Fruit fly (Drosophila melanogaster): ENCODE data around the gene vari.

vari gene

dm6 chr2L:20774464-20774863 lies 22.4 kb downstream of the vari start:
- TF ChIP-seq rn (GFP tag; IDR thresholded peaks at IDR 0.05), result no peak
- no peak for TF ChIP-seq fd96Ca (GFP tag; IDR thresholded peaks at IDR 0.05)
- no peak for TF ChIP-seq EcR (GFP tag; optimal IDR thresholded peaks at IDR 0.05)
- TF ChIP-seq CG15710 (tag; optimal IDR thresholded peaks at IDR 0.05), result no peak
- TF ChIP-seq Ets98B (GFP tag; IDR thresholded peaks at IDR 0.05), result no peak
- TF ChIP-seq CG34367 (tag; optimal IDR thresholded peaks at IDR 0.05), result no peak
- TF ChIP-seq Snoo (tag; optimal IDR thresholded peaks at IDR 0.05), result no peak
- TF ChIP-seq Pif1A (GFP tag; optimal IDR thresholded peaks at IDR 0.05), result no peak
- no peak for TF ChIP-seq CG4496 (GFP tag; IDR thresholded peaks at IDR 0.05)
- no peak for TF ChIP-seq CG17806 (tag; optimal IDR thresholded peaks at IDR 0.05)
- TF ChIP-seq CG10348 (GFP tag; IDR thresholded peaks at IDR 0.05), result no peak
- TF ChIP-seq D1 (tag; optimal IDR thresholded peaks at IDR 0.05), result no peak

- TF ChIP-seq CG8301 (tag; optimal IDR thresholded peaks at IDR 0.05), result no peak
- TF ChIP-seq CG8159 (tag; optimal IDR thresholded peaks at IDR 0.05), result no peak
- 0 out of 3 replicates have a peak, but pooled peaks have one; percentile 28 for TF ChIP-seq fd96Ca (GFP tag; IDR thresholded peaks at IDR 0.05)
- TF ChIP-seq CG32121 (GFP tag; IDR thresholded peaks at IDR 0.05), result no peak
These were observed 23.3 kb downstream of the vari start for dm6 chr2L:20773453-20774054.

dm6 chr2L:20770242-20770769 lies 26.5 kb downstream of the vari start, which contains the start of gene cad:
TSS of gene cad (plus strand) at chr2L:20770731.
- TF ChIP-seq fd96Ca (GFP tag; IDR thresholded peaks at IDR 0.05), result peak; percentile 62; the same call in 2 of the 3 replicates
- no peak for TF ChIP-seq EcR (GFP tag; optimal IDR thresholded peaks at IDR 0.05)
- TF ChIP-seq CG17806 (tag; optimal IDR thresholded peaks at IDR 0.05), result no peak
- peak; percentile 30 for TF ChIP-seq CG15710 (tag; optimal IDR thresholded peaks at IDR 0.05)
- TF ChIP-seq CG10348 (GFP tag; IDR thresholded peaks at IDR 0.05), result no peak
- TF ChIP-seq CG34367 (tag; optimal IDR thresholded peaks at IDR 0.05), result no peak
- no peak for TF ChIP-seq CG14655 (GFP tag; optimal IDR thresholded peaks at IDR 0.05)
- peak; percentile 28 for TF ChIP-seq D1 (tag; optimal IDR thresholded peaks at IDR 0.05)
- TF ChIP-seq Snoo (tag; optimal IDR thresholded peaks at IDR 0.05), result peak; percentile 66
- TF ChIP-seq Pif1B (GFP tag; optimal IDR thresholded peaks at IDR 0.05), result peak; percentile 7
- no peak for TF ChIP-seq CG13204 (GFP tag; optimal IDR thresholded peaks at IDR 0.05)
- TF ChIP-seq gl (tag; optimal IDR thresholded peaks at IDR 0.05), result peak; percentile 19
- TF ChIP-seq rn (GFP tag; IDR thresholded peaks at IDR 0.05), result no peak
- TF ChIP-seq CG4496 (GFP tag; IDR thresholded peaks at IDR 0.05), result no peak; the same call in 1 of the 3 replicates
- peak; percentile 52 for TF ChIP-seq Ets98B (GFP tag; IDR thresholded peaks at IDR 0.05)
- peak; percentile 40; the same call in 1 of the 2 replicates for TF ChIP-seq CG32121 (GFP tag; IDR thresholded peaks at IDR 0.05)
- peak; percentile 59 for TF ChIP-seq Pif1A (GFP tag; optimal IDR thresholded peaks at IDR 0.05)
- no peak for TF ChIP-seq CG8159 (tag; optimal IDR thresholded peaks at IDR 0.05)

DNA sequence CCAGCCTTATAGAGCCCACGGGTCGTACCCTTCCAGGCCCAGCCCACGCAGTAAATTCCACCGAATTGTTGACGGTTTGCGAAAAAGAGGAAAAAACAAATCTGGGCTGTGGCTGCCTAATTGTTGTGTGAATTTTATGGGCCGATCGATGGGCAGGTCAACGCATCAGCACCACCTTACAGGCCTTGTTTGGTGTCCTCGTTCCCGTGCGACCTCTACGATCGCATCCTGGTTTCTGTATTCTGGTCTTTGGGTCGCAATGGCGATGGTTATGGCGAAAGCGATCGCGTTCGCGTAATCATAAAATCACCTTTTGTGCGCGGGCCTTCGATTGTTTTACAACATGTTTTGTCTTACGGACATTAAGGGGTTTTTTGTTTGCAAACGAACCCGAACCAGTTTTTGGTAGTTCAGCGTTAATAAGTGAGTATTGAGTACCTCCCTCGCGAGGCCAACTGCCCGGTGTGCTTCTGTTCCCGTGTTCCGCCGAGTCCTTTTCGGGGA lies 28.2 kb downstream of the vari start:
- TF ChIP-seq Ets98B (GFP tag; IDR thresholded peaks at IDR 0.05) (no peak), fd96Ca (GFP tag; IDR thresholded peaks at IDR 0.05) (no peak), CG17806 (tag; optimal IDR thresholded peaks at IDR 0.05) (no peak), gl (tag; optimal IDR thresholded peaks at IDR 0.05) (no peak), D1 (tag; optimal IDR thresholded peaks at IDR 0.05) (no peak), Pif1A (GFP tag; optimal IDR thresholded peaks at IDR 0.05) (no peak), Pif1B (GFP tag; optimal IDR thresholded peaks at IDR 0.05) (no peak), CG34367 (tag; optimal IDR thresholded peaks at IDR 0.05) (no peak), Snoo (tag; optimal IDR thresholded peaks at IDR 0.05) (no peak), CG15710 (tag; optimal IDR thresholded peaks at IDR 0.05) (no peak), rn (GFP tag; IDR thresholded peaks at IDR 0.05) (no peak), CG9948 (tag; optimal IDR thresholded peaks at IDR 0.05) (no peak), CG32121 (GFP tag; IDR thresholded peaks at IDR 0.05) (no peak), CG13204 (GFP tag; optimal IDR thresholded peaks at IDR 0.05) (no peak), CG12605 (GFP tag; IDR thresholded peaks at IDR 0.05) (no peak), EcR (GFP tag; optimal IDR thresholded peaks at IDR 0.05) (no peak)

dm6 chr2L:20764663-20765062 lies 32.2 kb downstream of the vari start:
- TF ChIP-seq CG9948 (tag; optimal IDR thresholded peaks at IDR 0.05) (no peak), CG8159 (tag; optimal IDR thresholded peaks at IDR 0.05) (no peak)

DNA sequence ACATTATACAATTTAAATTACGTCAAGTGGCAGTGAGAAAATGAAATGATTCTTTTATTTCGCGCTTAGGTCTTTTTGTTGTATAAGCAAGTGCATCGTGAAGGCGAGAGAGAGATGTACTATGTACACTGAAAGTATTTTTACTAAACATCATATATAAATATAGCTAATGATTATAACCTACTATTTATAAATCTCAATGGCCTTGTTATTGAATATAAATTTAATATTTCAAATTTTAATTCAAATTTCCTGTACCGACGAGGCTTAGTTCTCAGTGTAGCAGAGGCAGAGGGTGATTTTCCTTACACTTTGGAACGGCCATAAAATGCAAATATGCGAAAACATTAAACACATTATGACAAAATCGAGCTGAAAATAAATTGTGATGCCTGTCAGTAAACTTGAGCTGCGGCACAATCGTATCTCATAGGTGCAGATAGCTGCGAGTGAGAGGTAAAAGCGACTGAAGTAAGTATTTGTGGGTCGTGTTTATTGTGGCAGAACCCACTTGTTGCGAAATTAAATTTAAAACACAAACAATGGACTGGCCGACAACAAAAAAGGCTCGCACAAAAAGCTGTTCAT lies 34.8 kb downstream of the vari start:
- TF ChIP-seq CG8159 (tag; optimal IDR thresholded peaks at IDR 0.05), result peak; percentile 83
- TF ChIP-seq CG14655 (GFP tag; optimal IDR thresholded peaks at IDR 0.05), result peak; percentile 73
- TF ChIP-seq EcR (GFP tag; optimal IDR thresholded peaks at IDR 0.05), result no peak
- peak; percentile 73 for TF ChIP-seq Pif1B (GFP tag; optimal IDR thresholded peaks at IDR 0.05)
- TF ChIP-seq CG17806 (tag; optimal IDR thresholded peaks at IDR 0.05), result peak; percentile 72
- TF ChIP-seq rn (GFP tag; IDR thresholded peaks at IDR 0.05), result 0 out of 2 replicates have a peak, but pooled peaks have one; percentile 44
- peak; percentile 79 for TF ChIP-seq CG12605 (GFP tag; IDR thresholded peaks at IDR 0.05)
- TF ChIP-seq CG15710 (tag; optimal IDR thresholded peaks at IDR 0.05), result peak; percentile 77
- peak; percentile 35; the same call in 1 of the 3 replicates for TF ChIP-seq fd96Ca (GFP tag; IDR thresholded peaks at IDR 0.05)
- peak; percentile 77 for TF ChIP-seq CG32121 (GFP tag; IDR thresholded peaks at IDR 0.05)
- peak; percentile 62 for TF ChIP-seq CG8301 (tag; optimal IDR thresholded peaks at IDR 0.05)
- TF ChIP-seq CG9948 (tag; optimal IDR thresholded peaks at IDR 0.05), result peak; percentile 75
- TF ChIP-seq CG10348 (GFP tag; IDR thresholded peaks at IDR 0.05), result no peak
- peak; percentile 76 for TF ChIP-seq CG4496 (GFP tag; IDR thresholded peaks at IDR 0.05)
- peak; percentile 78 for TF ChIP-seq Snoo (tag; optimal IDR thresholded peaks at IDR 0.05)
- TF ChIP-seq CG34367 (tag; optimal IDR thresholded peaks at IDR 0.05), result peak; percentile 49
- TF ChIP-seq D1 (tag; optimal IDR thresholded peaks at IDR 0.05), result no peak
- TF ChIP-seq Pif1A (GFP tag; optimal IDR thresholded peaks at IDR 0.05), result peak; percentile 74
- TF ChIP-seq gl (tag; optimal IDR thresholded peaks at IDR 0.05), result peak; percentile 28
- TF ChIP-seq Ets98B (GFP tag; IDR thresholded peaks at IDR 0.05), result peak; percentile 65
- no peak for TF ChIP-seq CG13204 (GFP tag; optimal IDR thresholded peaks at IDR 0.05)

Data from whole organism, pupa.